Fruit fly (Drosophila melanogaster) Kc167 (cell line): Measurements from ENCODE around the gene CG5880.

ENCODE experiments used
- Myc ChIP-seq: fragments of >200 bp; optimal IDR thresholded peaks from 2 replicates; lab custom pipeline; 2017; ENCODE audit warnings: missing external identifiers
- h ChIP-seq: fragments of >200 bp; optimal IDR thresholded peaks from 3 replicates; lab custom pipeline; 2018; ENCODE audit warnings: missing external identifiers
- insv ChIP-seq: fragments of >200 bp; optimal IDR thresholded peaks from 3 replicates; lab custom pipeline; 2018; ENCODE audit warnings: missing external identifiers
- psq ChIP-seq: fragments of >200 bp; optimal IDR thresholded peaks from 2 replicates; lab custom pipeline; 2017; ENCODE audit warnings: missing external identifiers

- no peak for TF ChIP-seq psq (lab: Kevin White, UChicago)
- no peak for TF ChIP-seq insv (lab: Kevin White, UChicago)
- no peak for TF ChIP-seq h (lab: Kevin White, UChicago)
- TF ChIP-seq Myc (lab: Kevin White, UChicago), result no peak
Observed at dm6 chr3R:27118346-27118745, 1.8 kb downstream of the CG5880 start, which contains the start of gene CG5882.
